Fruit fly (Drosophila melanogaster): Measurements from ENCODE around the gene Trx2.
A peak's percentile ranks its signal among the peaks of the same experiment; 100 is the strongest.

Gene Trx2

DNA sequence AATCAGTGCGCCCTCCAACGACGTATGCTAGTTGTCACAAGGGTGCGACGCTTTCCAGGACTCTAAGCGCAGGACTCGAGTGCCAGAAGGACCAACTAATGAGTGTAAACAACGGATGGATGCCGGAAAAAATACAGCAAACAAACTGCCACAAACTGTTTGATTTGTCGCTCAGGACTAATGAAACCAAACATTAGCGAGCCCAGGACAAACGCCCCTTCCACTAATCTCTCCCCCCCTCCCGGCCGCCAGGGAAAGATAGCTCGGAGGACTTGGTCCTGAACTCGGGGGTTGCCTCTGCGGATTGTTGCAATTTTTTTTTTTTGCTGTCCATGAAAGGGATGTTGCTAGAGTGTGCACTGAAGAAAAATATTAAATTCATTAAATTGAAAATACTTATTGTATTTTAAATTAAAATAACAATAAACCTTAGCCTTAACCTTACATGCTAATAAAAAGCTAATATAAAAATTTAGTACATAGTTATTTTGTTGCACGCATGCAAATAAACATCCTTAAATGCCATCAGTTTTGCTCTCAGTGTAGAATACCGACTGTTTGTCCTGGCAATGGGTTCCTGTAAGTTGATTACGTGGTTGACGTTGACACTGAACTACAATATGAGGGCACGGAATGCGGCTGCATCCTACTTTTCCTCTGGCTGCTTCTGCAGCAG is 18.2 kb upstream of the Trx2 start (continued):
- TF ChIP-seq sna (GFP tag; IDR thresholded peaks at IDR 0.05; ENCODE audit: partially characterized antibody) (no peak), GATAe (GFP tag; conservative IDR thresholded peaks at IDR 0.05) (no peak), CG42726 (GFP tag; IDR thresholded peaks at IDR 0.05; ENCODE audit: partially characterized antibody) (no peak), ranshi (GFP tag; IDR thresholded peaks at IDR 0.05) (no peak; the same call in 1 of the 2 replicates), CG8388 (GFP tag; optimal IDR thresholded peaks at IDR 0.05) (peak; percentile 62), her (GFP tag; optimal IDR thresholded peaks at IDR 0.05) (no peak), D (optimal IDR thresholded peaks at IDR 0.05) (no peak), D (GFP tag; optimal IDR thresholded peaks at IDR 0.05) (peak; percentile 58), Atf6 (GFP tag; IDR thresholded peaks at IDR 0.05) (no peak), vnd (GFP tag; IDR thresholded peaks at IDR 0.05; ENCODE audit: partially characterized antibody) (no peak), bcd (GFP tag; optimal IDR thresholded peaks at IDR 0.05) (no peak), CG12155 (GFP tag; optimal IDR thresholded peaks at IDR 0.05) (no peak), Mes4 (GFP tag; optimal IDR thresholded peaks at IDR 0.05) (no peak), unpg (GFP tag; optimal IDR thresholded peaks at IDR 0.05) (peak; percentile 52), schlank (tag; optimal IDR thresholded peaks at IDR 0.05) (no peak), ewg (GFP tag; optimal IDR thresholded peaks at IDR 0.05) (peak; percentile 16), CG18599 (GFP tag; optimal IDR thresholded peaks at IDR 0.05) (peak; percentile 29), pum (GFP tag; optimal IDR thresholded peaks at IDR 0.05) (no peak), Fer2 (tag; optimal IDR thresholded peaks at IDR 0.05) (no peak), oc (tag; optimal IDR thresholded peaks at IDR 0.05) (no peak), pros (GFP tag; optimal IDR thresholded peaks at IDR 0.05) (peak; percentile 75), Antp (GFP tag; optimal IDR thresholded peaks at IDR 0.05) (no peak), btn (GFP tag; optimal IDR thresholded peaks at IDR 0.05) (no peak), CG7372 (GFP tag; IDR thresholded peaks at IDR 0.05) (no peak), CG32767 (GFP tag; IDR thresholded peaks at IDR 0.05) (no peak), HmgZ (tag; optimal IDR thresholded peaks at IDR 0.05) (no peak), CG6689 (GFP tag; IDR thresholded peaks at IDR 0.05) (peak; percentile 74), D19A (tag; optimal IDR thresholded peaks at IDR 0.05) (peak; percentile 68), hbn (GFP tag; IDR thresholded peaks at IDR 0.05; ENCODE audit: partially characterized antibody) (no peak), D19B (GFP tag; optimal IDR thresholded peaks at IDR 0.05) (no peak), CG10267 (tag; optimal IDR thresholded peaks at IDR 0.05) (peak; percentile 77), bab2 (GFP tag; optimal IDR thresholded peaks at IDR 0.05) (no peak), bbx (GFP tag; IDR thresholded peaks at IDR 0.05; ENCODE audit: partially characterized antibody) (no peak), Dip2 (GFP tag; IDR thresholded peaks at IDR 0.05) (no peak), Taf1 (GFP tag; IDR thresholded peaks at IDR 0.05) (no peak), emc (GFP tag; optimal IDR thresholded peaks at IDR 0.05) (no peak), sim (GFP tag; IDR thresholded peaks at IDR 0.05) (peak; percentile 48; the same call in 1 of the 2 replicates), wor (GFP tag; IDR thresholded peaks at IDR 0.05) (no peak), fd3F (GFP tag; optimal IDR thresholded peaks at IDR 0.05) (no peak), Xrp1 (GFP tag; IDR thresholded peaks at IDR 0.05) (peak; percentile 84), Eip74EF (GFP tag; optimal IDR thresholded peaks at IDR 0.05) (peak in 1 of 2 experiments; percentile 2), NfI (GFP tag; optimal IDR thresholded peaks at IDR 0.05) (no peak), gcm (GFP tag; optimal IDR thresholded peaks at IDR 0.05) (peak; percentile 67), Dip3 (GFP tag; optimal IDR thresholded peaks at IDR 0.05) (no peak), psq (GFP tag; optimal IDR thresholded peaks at IDR 0.05) (no peak), CG32532 (GFP tag; IDR thresholded peaks at IDR 0.05) (no peak), CG11398 (GFP tag; optimal IDR thresholded peaks at IDR 0.05) (no peak), NFAT (GFP tag; IDR thresholded peaks at IDR 0.05) (no peak), CG33557 (GFP tag; optimal IDR thresholded peaks at IDR 0.05) (peak; percentile 23), chif (GFP tag; optimal IDR thresholded peaks at IDR 0.05) (peak in 1 of 2 experiments; percentile 32)
